Fruit fly (Drosophila melanogaster) whole organism, prepupa: ENCODE measurements around the gene Use1.
A peak's percentile ranks its signal among the peaks of the same experiment; 100 is the strongest.

Source experiments
- CG10631 ChIP-seq: fragments of 200-800 bp; sonication (Bioruptor generic); optimal IDR thresholded peaks from 2 replicates; lab custom pipeline; 2016; ENCODE audit warnings: missing biosample characterization, missing genetic modification characterization
- CG10669 ChIP-seq: fragments of 200-800 bp; sonication (Bioruptor generic); optimal IDR thresholded peaks from 3 replicates; lab custom pipeline; 2018; ENCODE audit warnings: missing biosample characterization, mild to moderate bottlenecking, missing genetic modification characterization, moderate library complexity
- CG11294 ChIP-seq: fragments of 200-800 bp; sonication (Bioruptor generic); IDR thresholded peaks from 2 replicates; pipeline ENCODE4 v1.3.6; 2022; ENCODE audit warnings: missing biosample characterization, missing genetic modification characterization
- CG11762 ChIP-seq: fragments of 200-800 bp; sonication (Bioruptor generic); optimal IDR thresholded peaks from 3 replicates; lab custom pipeline; 2016; ENCODE audit warnings: missing biosample characterization, missing genetic modification characterization; ENCODE audit not compliant: insufficient read depth
- CG11902 ChIP-seq: fragments of 200-800 bp; sonication (Bioruptor generic); optimal IDR thresholded peaks from 3 replicates; lab custom pipeline; 2016; ENCODE audit warnings: missing biosample characterization, missing genetic modification characterization
- CG15336 ChIP-seq: fragments of 200-800 bp; sonication (Bioruptor generic); IDR thresholded peaks from 2 replicates; pipeline ENCODE4 v1.3.6; 2022; ENCODE audit warnings: missing biosample characterization, missing genetic modification characterization
- CG1621 ChIP-seq: fragments of 200-800 bp; sonication (Bioruptor generic); optimal IDR thresholded peaks from 3 replicates; lab custom pipeline; 2018; ENCODE audit warnings: missing biosample characterization, mild to moderate bottlenecking, missing genetic modification characterization
- CG16779 ChIP-seq: fragments of 200-800 bp; sonication (Bioruptor generic); optimal IDR thresholded peaks from 3 replicates; lab custom pipeline; 2017; ENCODE audit warnings: missing biosample characterization, mild to moderate bottlenecking, missing genetic modification characterization
- CG3032 ChIP-seq: fragments of 200-800 bp; optimal IDR thresholded peaks from 2 replicates; lab custom pipeline; 2019; ENCODE audit warnings: missing biosample characterization, mild to moderate bottlenecking, missing genetic modification characterization, moderate library complexity
- CG32006 ChIP-seq: fragments of 200-800 bp; sonication (Bioruptor generic); optimal IDR thresholded peaks from 3 replicates; lab custom pipeline; 2017; ENCODE audit warnings: missing biosample characterization, mild to moderate bottlenecking, missing genetic modification characterization
- CG34406 ChIP-seq: fragments of 200-800 bp; sonication (Bioruptor generic); optimal IDR thresholded peaks from 3 replicates; lab custom pipeline; 2016; ENCODE audit warnings: missing biosample characterization, missing genetic modification characterization
- CG3919 ChIP-seq: fragments of 200-800 bp; sonication (Bioruptor generic); optimal IDR thresholded peaks from 3 replicates; lab custom pipeline; 2016; ENCODE audit warnings: missing biosample characterization, missing genetic modification characterization
- CG4318 ChIP-seq: fragments of 200-800 bp; sonication (Bioruptor generic); optimal IDR thresholded peaks from 3 replicates; lab custom pipeline; 2017; ENCODE audit warnings: missing biosample characterization, mild to moderate bottlenecking, missing genetic modification characterization
- CG6276 ChIP-seq: fragments of 200-800 bp; sonication (Bioruptor generic); optimal IDR thresholded peaks from 2 replicates; lab custom pipeline; 2017; ENCODE audit warnings: missing biosample characterization, mild to moderate bottlenecking, missing genetic modification characterization
- CG6808 ChIP-seq: fragments of 200-800 bp; sonication (Bioruptor generic); optimal IDR thresholded peaks from 3 replicates; lab custom pipeline; 2017; ENCODE audit warnings: missing biosample characterization, missing genetic modification characterization, mild to moderate bottlenecking, moderate library complexity, missing genetic modification reagents
- CG8119 ChIP-seq: fragments of 200-800 bp; sonication (Bioruptor generic); IDR thresholded peaks from 3 replicates; pipeline ENCODE4 v1.3.6; 2022; ENCODE audit warnings: missing biosample characterization, missing genetic modification characterization
- CG8319 ChIP-seq: fragments of 200-800 bp; sonication (Bioruptor generic); optimal IDR thresholded peaks from 3 replicates; lab custom pipeline; 2016; ENCODE audit warnings: missing biosample characterization, missing genetic modification characterization
- CG8632 ChIP-seq: fragments of 200-800 bp; sonication (Bioruptor generic); optimal IDR thresholded peaks from 3 replicates; lab custom pipeline; 2016; ENCODE audit warnings: missing biosample characterization, missing genetic modification characterization
- CG9139 ChIP-seq: fragments of 200-800 bp; sonication (Bioruptor generic); optimal IDR thresholded peaks from 3 replicates; lab custom pipeline; 2017; ENCODE audit warnings: missing biosample characterization, mild to moderate bottlenecking, missing genetic modification characterization
- Eip75B ChIP-seq: fragments of 200-800 bp; sonication (Bioruptor generic); optimal IDR thresholded peaks from 3 replicates; lab custom pipeline; 2016; ENCODE audit warnings: missing biosample characterization, missing genetic modification characterization
- Eip78C ChIP-seq: fragments of 200-800 bp; sonication (Bioruptor generic); peaks from one replicate; lab custom pipeline; 2016; ENCODE audit warnings: missing biosample characterization, missing genetic modification characterization
- Eip93F ChIP-seq: fragments of 200-800 bp; sonication (Bioruptor generic); optimal IDR thresholded peaks from 2 replicates; lab custom pipeline; 2016; ENCODE audit warnings: missing biosample characterization, mild to moderate bottlenecking, missing genetic modification characterization
- Ets21C ChIP-seq: fragments of 200-800 bp; sonication (Bioruptor generic); optimal IDR thresholded peaks from 3 replicates; lab custom pipeline; 2016; ENCODE audit warnings: missing biosample characterization, missing genetic modification characterization
- Ets96B ChIP-seq: fragments of 200-800 bp; optimal IDR thresholded peaks from 2 replicates; lab custom pipeline; 2019; ENCODE audit warnings: missing biosample characterization, mild to moderate bottlenecking, missing genetic modification characterization, moderate library complexity
- Hr39 ChIP-seq: fragments of 200-800 bp; sonication (Bioruptor generic); optimal IDR thresholded peaks from 2 replicates; lab custom pipeline; 2016; ENCODE audit warnings: missing biosample characterization, missing genetic modification characterization
- Hr4 ChIP-seq: fragments of 200-800 bp; sonication (Bioruptor generic); optimal IDR thresholded peaks from 3 replicates; lab custom pipeline; 2016; ENCODE audit warnings: missing biosample characterization, missing genetic modification characterization
- Met ChIP-seq: fragments of 200-800 bp; sonication (Bioruptor generic); optimal IDR thresholded peaks from 3 replicates; lab custom pipeline; 2016; ENCODE audit warnings: missing biosample characterization, missing genetic modification characterization
- OdsH ChIP-seq: fragments of 200-800 bp; sonication (Bioruptor generic); optimal IDR thresholded peaks from 3 replicates; lab custom pipeline; 2016; ENCODE audit warnings: missing biosample characterization, missing genetic modification characterization
- Smox ChIP-seq: fragments of 200-800 bp; sonication (Bioruptor generic); optimal IDR thresholded peaks from 3 replicates; lab custom pipeline; 2016; ENCODE audit warnings: missing biosample characterization, missing genetic modification characterization
- Sox102F ChIP-seq: fragments of 200-800 bp; sonication (Bioruptor generic); optimal IDR thresholded peaks from 2 replicates; lab custom pipeline; 2016; ENCODE audit warnings: missing biosample characterization, mild to moderate bottlenecking, missing genetic modification characterization
- Sox14 ChIP-seq: fragments of 200-800 bp; sonication (Bioruptor generic); optimal IDR thresholded peaks from 3 replicates; lab custom pipeline; 2016; ENCODE audit warnings: missing biosample characterization, missing genetic modification characterization
- achi ChIP-seq: fragments of 200-800 bp; sonication (Bioruptor generic); optimal IDR thresholded peaks from 3 replicates; lab custom pipeline; 2016; ENCODE audit warnings: missing biosample characterization, missing genetic modification characterization
- acj6 ChIP-seq: fragments of 200-800 bp; sonication (Bioruptor generic); optimal IDR thresholded peaks from 3 replicates; lab custom pipeline; 2016; ENCODE audit warnings: missing biosample characterization, missing genetic modification characterization
- cyc ChIP-seq: fragments of 200-800 bp; sonication (Bioruptor generic); optimal IDR thresholded peaks from 3 replicates; lab custom pipeline; 2016; ENCODE audit warnings: missing biosample characterization, missing genetic modification characterization
- dac ChIP-seq: fragments of 200-800 bp; sonication (Bioruptor generic); optimal IDR thresholded peaks from 2 replicates; lab custom pipeline; 2017; ENCODE audit warnings: missing biosample characterization, mild to moderate bottlenecking, missing genetic modification characterization
- dsx ChIP-seq: fragments of 200-800 bp; optimal IDR thresholded peaks from 3 replicates; lab custom pipeline; 2019; ENCODE audit warnings: missing biosample characterization, mild to moderate bottlenecking, missing genetic modification characterization, moderate library complexity; ENCODE audit not compliant: poor library complexity, severe bottlenecking
- eg ChIP-seq: fragments of 200-800 bp; sonication (Bioruptor generic); IDR thresholded peaks from 3 replicates; pipeline ENCODE4 v1.3.6; 2022; ENCODE audit warnings: missing biosample characterization, missing genetic modification characterization
- fd85E ChIP-seq: fragments of 200-800 bp; sonication (Bioruptor generic); optimal IDR thresholded peaks from 3 replicates; lab custom pipeline; 2016; ENCODE audit warnings: missing biosample characterization, missing genetic modification characterization
- fkh ChIP-seq: fragments of 200-800 bp; sonication (Bioruptor generic); optimal IDR thresholded peaks from 3 replicates; lab custom pipeline; 2017; ENCODE audit warnings: missing biosample characterization, mild to moderate bottlenecking, missing genetic modification characterization, moderate library complexity
- pdm3 ChIP-seq: fragments of 200-800 bp; sonication (Bioruptor generic); optimal IDR thresholded peaks from 3 replicates; lab custom pipeline; 2016; ENCODE audit warnings: missing biosample characterization, missing genetic modification characterization
- salr ChIP-seq, 2 experiments: fragments of 200-800 bp; sonication (Bioruptor generic); optimal IDR thresholded peaks; 3 replicates each; lab custom pipeline; 2016 to 2018; ENCODE audit warnings: missing biosample characterization in 2 of 2, missing genetic modification characterization in 2 of 2, mild to moderate bottlenecking in 1 of 2
- spab ChIP-seq: fragments of 200-800 bp; sonication (Bioruptor generic); optimal IDR thresholded peaks from 2 replicates; lab custom pipeline; 2017; ENCODE audit warnings: missing biosample characterization, mild to moderate bottlenecking, missing genetic modification characterization, missing genetic modification reagents
- ss ChIP-seq, 2 experiments: fragments of 200-800 bp; sonication (Bioruptor generic); optimal IDR thresholded peaks; 2 replicates in 1 of 2; 3 replicates in 1 of 2; lab custom pipeline; 2017 to 2018; ENCODE audit warnings: mild to moderate bottlenecking in 2 of 2, missing biosample characterization in 2 of 2, missing genetic modification characterization in 2 of 2, moderate library complexity in 1 of 2
- svp ChIP-seq: fragments of 200-800 bp; sonication (Bioruptor generic); peaks from one replicate; lab custom pipeline; 2016; ENCODE audit warnings: missing biosample characterization, missing genetic modification characterization
- vri ChIP-seq: fragments of 200-800 bp; sonication (Bioruptor generic); optimal IDR thresholded peaks from 3 replicates; lab custom pipeline; 2016; ENCODE audit warnings: missing biosample characterization, mild to moderate bottlenecking, missing genetic modification characterization

The Use1 gene

DNA sequence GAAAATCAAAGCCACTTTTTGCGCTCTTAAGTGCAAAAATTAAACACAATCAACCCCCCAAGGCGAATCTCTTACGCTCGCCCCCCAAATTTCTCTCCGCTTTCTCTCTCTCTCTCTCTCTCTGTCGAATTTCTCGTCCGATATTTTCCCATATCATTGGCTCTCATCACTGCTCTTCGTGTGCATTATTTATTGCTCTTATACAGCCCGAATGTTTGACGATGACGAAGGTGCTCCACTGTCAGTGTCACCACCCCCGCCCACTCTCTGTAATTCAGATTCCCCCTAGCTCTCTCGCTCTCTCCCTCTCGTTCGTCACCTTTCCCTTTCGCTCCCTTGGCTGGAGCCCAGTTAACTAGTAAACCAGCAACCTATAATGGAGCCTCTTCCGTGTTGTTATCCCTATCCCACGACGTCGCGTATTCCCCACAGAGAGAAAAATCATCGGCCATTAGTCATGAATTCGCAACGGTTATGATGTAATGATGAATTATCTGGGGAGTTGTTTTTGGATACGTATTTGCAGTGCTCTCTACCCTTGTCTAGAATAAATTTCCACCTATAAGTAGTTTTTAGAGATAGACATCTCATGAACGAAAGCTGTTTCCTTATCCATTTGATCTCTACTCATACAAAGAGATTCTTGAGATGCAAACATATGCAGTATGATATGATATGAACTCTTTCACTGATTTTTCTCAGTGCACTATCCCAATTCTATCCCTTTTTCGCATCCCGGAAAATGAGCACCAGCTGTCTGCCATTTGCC, 9.1 kb downstream of the Use1 start:
- TF ChIP-seq eg (GFP tag; lab: Robert Waterston, UW) (peak; percentile 29; the same call in 1 of the 3 replicates), CG1621 (tag; lab: Kevin White, UChicago) (no peak), CG15336 (GFP tag; lab: Robert Waterston, UW) (peak; percentile 36; the same call in 1 of the 2 replicates), acj6 (GFP tag; lab: Kevin White, UChicago) (peak; percentile 11), Smox (GFP tag; lab: Kevin White, UChicago) (no peak), salr (GFP tag; optimal IDR thresholded peaks at IDR 0.05; lab: Kevin White, UChicago) (peak in 1 of 2 experiments; percentile 26), Eip78C (GFP tag; lab: Kevin White, UChicago) (peak; percentile 74), pdm3 (GFP tag; lab: Kevin White, UChicago) (peak; percentile 24), CG3032 (tag; lab: Kevin White, UChicago) (no peak), Hr4 (peak; percentile 60), Eip75B (GFP tag; lab: Kevin White, UChicago) (peak; percentile 13), cyc (GFP tag; lab: Kevin White, UChicago) (no peak), CG4318 (GFP tag; lab: Kevin White, UChicago) (peak; percentile 44), CG6808 (no peak), Ets96B (peak; percentile 24), CG32006 (GFP tag; lab: Kevin White, UChicago) (peak; percentile 75), CG8319 (GFP tag; lab: Kevin White, UChicago) (no peak), CG9139 (GFP tag; lab: Kevin White, UChicago) (no peak), fkh (GFP tag; lab: Kevin White, UChicago) (no peak), achi (peak; percentile 7), fd85E (no peak), spab (GFP tag; lab: Kevin White, UChicago) (peak; percentile 26), OdsH (GFP tag; lab: Kevin White, UChicago) (peak; percentile 34), CG10669 (GFP tag; lab: Kevin White, UChicago) (peak; percentile 21), CG8119 (GFP tag; lab: Robert Waterston, UW) (peak; percentile 44; the same call in 1 of the 3 replicates), svp (GFP tag; lab: Kevin White, UChicago) (no peak), dac (GFP tag; lab: Kevin White, UChicago) (peak; percentile 14), ss (GFP tag; optimal IDR thresholded peaks at IDR 0.05; lab: Kevin White, UChicago) (peak in 1 of 2 experiments; percentile 0), CG8632 (GFP tag; lab: Kevin White, UChicago) (no peak), dsx (GFP tag; lab: Kevin White, UChicago) (no peak), Sox102F (GFP tag; lab: Kevin White, UChicago) (peak; percentile 1), Sox14 (peak; percentile 24), CG11762 (GFP tag; lab: Kevin White, UChicago) (no peak), Hr39 (GFP tag; lab: Kevin White, UChicago) (peak; percentile 3), CG10631 (GFP tag; lab: Kevin White, UChicago) (peak; percentile 30), Ets21C (no peak), CG3919 (peak; percentile 17), CG6276 (peak; percentile 49)
- TF ChIP-seq, all 60 proteins: peak for 24

DNA sequence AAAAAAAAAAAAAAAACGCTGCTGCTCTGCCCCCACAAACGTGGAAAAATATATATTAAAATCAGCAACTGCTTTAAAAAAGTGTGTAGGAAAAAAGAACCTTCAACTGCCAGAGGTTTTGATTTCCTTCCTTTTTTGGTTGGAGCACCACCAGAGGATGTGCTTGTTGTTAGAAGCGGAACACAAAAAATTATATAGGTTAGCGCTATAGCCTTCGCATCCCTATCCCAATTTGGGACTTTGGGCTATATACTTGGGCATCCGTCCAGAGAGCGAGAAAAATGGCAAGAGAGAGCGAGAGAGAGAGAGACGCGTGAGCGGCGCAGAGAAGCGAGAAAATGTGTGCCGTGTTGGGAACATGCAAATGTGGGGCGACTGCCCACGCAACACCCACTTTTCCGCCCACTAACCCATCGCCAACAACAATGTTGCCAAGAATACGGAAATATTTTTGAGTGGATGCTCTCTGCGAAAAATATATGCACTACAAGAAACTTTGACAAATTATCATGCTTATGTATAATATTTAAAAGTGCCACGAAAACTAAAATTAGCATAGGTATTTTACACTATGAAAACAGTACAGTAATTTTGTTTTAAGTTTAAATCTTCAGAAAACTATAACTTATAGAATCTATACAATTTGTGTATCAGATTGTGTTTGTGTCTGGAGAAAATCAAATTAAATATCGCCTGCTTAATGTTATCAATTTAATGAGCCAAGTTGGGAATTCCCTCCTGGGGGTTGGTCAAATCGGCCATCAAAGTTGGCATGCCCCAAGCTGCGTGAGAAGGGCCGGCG, 9.9 kb downstream of the Use1 start:
- TF ChIP-seq Sox14 (peak; percentile 11), CG34406 (GFP tag; lab: Kevin White, UChicago) (no peak), CG10631 (GFP tag; lab: Kevin White, UChicago) (peak; percentile 39), CG11294 (GFP tag; lab: Robert Waterston, UW) (no peak), CG32006 (GFP tag; lab: Kevin White, UChicago) (peak; percentile 76), CG9139 (GFP tag; lab: Kevin White, UChicago) (no peak), CG10669 (GFP tag; lab: Kevin White, UChicago) (peak; percentile 16), Eip75B (GFP tag; lab: Kevin White, UChicago) (peak; percentile 21), Met (GFP tag; lab: Kevin White, UChicago) (no peak), CG15336 (GFP tag; lab: Robert Waterston, UW) (peak; percentile 23; the same call in 1 of the 2 replicates), svp (GFP tag; lab: Kevin White, UChicago) (peak; percentile 67), acj6 (GFP tag; lab: Kevin White, UChicago) (peak; percentile 33), dsx (GFP tag; lab: Kevin White, UChicago) (peak; percentile 27), Eip78C (GFP tag; lab: Kevin White, UChicago) (peak; percentile 70), CG11902 (no peak), CG4318 (GFP tag; lab: Kevin White, UChicago) (peak; percentile 54), vri (GFP tag; lab: Kevin White, UChicago) (no peak), Eip93F (no peak), fd85E (no peak), Hr4 (peak; percentile 65), CG16779 (peak; percentile 18), ss (GFP tag; optimal IDR thresholded peaks at IDR 0.05; lab: Kevin White, UChicago) (peak in 1 of 2 experiments; percentile 17), Ets21C (peak; percentile 11)
